Worm (Caenorhabditis elegans): ENCODE measurements around the gene mrps-21.

DNA sequence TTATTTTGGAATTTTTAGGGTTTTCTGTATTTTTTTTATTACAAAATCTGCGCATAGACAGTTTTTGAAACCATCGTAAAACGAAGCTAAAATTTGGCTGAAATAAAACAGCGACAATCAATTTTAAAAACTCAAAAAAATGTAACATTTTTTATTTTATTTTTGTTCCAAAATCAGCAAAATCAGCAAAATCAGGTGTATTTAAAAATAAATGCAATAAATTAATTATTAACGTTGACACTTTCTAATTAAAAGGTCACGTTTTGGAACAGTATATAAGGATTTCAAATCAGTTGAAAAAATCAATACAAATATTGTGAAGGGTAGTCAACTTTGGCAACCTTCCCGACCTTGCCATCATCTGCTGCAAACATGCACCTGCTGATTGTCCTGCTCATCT is 25.9 kb downstream of the mrps-21 start, which contains the start of gene R105.1:
- TF ChIP-seq cog-1 (tag; optimal IDR thresholded peaks at IDR 0.05) (no peak), ztf-23 (GFP tag; IDR thresholded peaks at IDR 0.05) (no peak), ztf-29 (GFP tag; IDR thresholded peaks at IDR 0.05) (no peak), tab-1 (GFP tag; IDR thresholded peaks at IDR 0.05) (no peak), flt-1 (GFP tag; IDR thresholded peaks at IDR 0.05) (no peak), klf-2 (GFP tag; conservative IDR thresholded peaks at IDR 0.05) (no peak), ref-1 (GFP tag; conservative IDR thresholded peaks at IDR 0.05) (no peak), med-1 (GFP tag; optimal IDR thresholded peaks at IDR 0.05; ENCODE audit: insufficient read depth) (no peak), T22C8.4 (GFP tag; IDR thresholded peaks at IDR 0.05) (no peak)
